Worm (Caenorhabditis elegans): ENCODE measurements around the gene srh-30.
A peak's percentile ranks its signal among the peaks of the same experiment; 100 is the strongest.

DNA sequence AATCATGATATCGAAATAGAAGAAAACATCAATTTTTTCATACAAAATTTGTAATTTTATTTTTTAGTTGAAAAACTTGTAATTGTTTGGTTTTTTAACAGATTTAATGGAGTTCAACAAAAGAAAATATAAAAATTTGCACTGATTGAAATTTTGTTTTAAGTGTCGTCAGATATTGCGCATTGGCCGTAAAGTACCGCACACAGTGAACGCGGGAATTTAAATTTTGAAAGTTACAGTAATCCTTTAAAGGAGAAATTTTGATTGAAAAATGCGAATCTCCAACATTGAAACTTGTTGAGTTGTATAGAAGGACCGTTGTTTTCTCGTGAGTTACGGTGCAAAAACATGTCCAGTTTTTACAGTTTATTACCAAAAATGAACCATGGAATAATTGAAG, 21.4 kb upstream of the srh-30 start:
- TF ChIP-seq madf-6 (GFP tag; IDR thresholded peaks at IDR 0.05) (peak; percentile 53; the same call in 1 of the 2 replicates), efl-1 (GFP tag; optimal IDR thresholded peaks at IDR 0.05) (peak; percentile 80), F49E8.2 (tag; optimal IDR thresholded peaks at IDR 0.05; ENCODE audit: insufficient read depth) (no peak), Y95B8A.8 (GFP tag; IDR thresholded peaks at IDR 0.05) (no peak), snpc-1.3 (tag; optimal IDR thresholded peaks at IDR 0.05; ENCODE audit: insufficient read depth) (no peak), hlh-26 (GFP tag; conservative IDR thresholded peaks at IDR 0.05) (no peak), gei-17 (GFP tag; optimal IDR thresholded peaks at IDR 0.05) (no peak), lin-35 (GFP tag; optimal IDR thresholded peaks at IDR 0.05) (no peak), nhr-90 (tag; optimal IDR thresholded peaks at IDR 0.05) (no peak)
